Fruit fly (Drosophila melanogaster) whole organism: Measurements from ENCODE around the gene CG7382.

Experiments
- CG8478 ChIP-seq: fragments of >200 bp; optimal IDR thresholded peaks from 2 replicates; lab custom pipeline; 2018; ENCODE audit warnings: inconsistent platforms
- pan ChIP-seq: fragments of >200 bp; optimal IDR thresholded peaks from 2 replicates; lab custom pipeline; 2017
- psq ChIP-seq: fragments of >200 bp; optimal IDR thresholded peaks from 2 replicates; lab custom pipeline; 2017
- usp ChIP-seq: fragments of >200 bp; optimal IDR thresholded peaks from 2 replicates; lab custom pipeline; 2017; ENCODE audit warnings: missing biosample characterization, missing genetic modification characterization, mixed read lengths

dm6 chr2L:5479971-5480370, 39.7 kb downstream of the CG7382 start:
- TF ChIP-seq psq (lab: Kevin White, UChicago) (no peak), CG8478 (no peak), usp (GFP tag; lab: Kevin White, UChicago) (no peak), pan (lab: Kevin White, UChicago) (no peak)
